Fruit fly (Drosophila melanogaster): ENCODE measurements around the gene CG5194.

Gene CG5194

dm6 chr3L:9041042-9041477 is 31.4 kb upstream of the CG5194 start, which contains the start of gene Doc1:
Doc1 (plus strand) TSS chr3L:9041375.
- no peak for TF ChIP-seq CG17801 (GFP tag; optimal IDR thresholded peaks at IDR 0.05; ENCODE audit: partially characterized antibody)

dm6 chr3L:9039189-9039588 is 29.6 kb upstream of the CG5194 start:
- no peak for TF ChIP-seq CG17801 (GFP tag; optimal IDR thresholded peaks at IDR 0.05; ENCODE audit: partially characterized antibody)

dm6 chr3L:9037608-9038007 is 28.0 kb upstream of the CG5194 start:
- no peak for TF ChIP-seq CG17801 (GFP tag; optimal IDR thresholded peaks at IDR 0.05; ENCODE audit: partially characterized antibody)

dm6 chr3L:9033999-9034626 is 24.5 kb upstream of the CG5194 start:
- no peak for TF ChIP-seq CG17801 (GFP tag; optimal IDR thresholded peaks at IDR 0.05; ENCODE audit: partially characterized antibody)

dm6 chr3L:9033537-9033936 is 23.9 kb upstream of the CG5194 start:
- TF ChIP-seq CG17801 (GFP tag; optimal IDR thresholded peaks at IDR 0.05; ENCODE audit: partially characterized antibody): no peak

- no peak for TF ChIP-seq CG17801 (GFP tag; optimal IDR thresholded peaks at IDR 0.05; ENCODE audit: partially characterized antibody)
Measured at dm6 chr3L:9032871-9033270, 23.2 kb upstream of the CG5194 start.

dm6 chr3L:9029183-9029789 is 19.6 kb upstream of the CG5194 start:
- no peak for TF ChIP-seq CG17801 (GFP tag; optimal IDR thresholded peaks at IDR 0.05; ENCODE audit: partially characterized antibody)

- no peak for TF ChIP-seq CG17801 (GFP tag; optimal IDR thresholded peaks at IDR 0.05; ENCODE audit: partially characterized antibody)
Measured at dm6 chr3L:9028057-9028456, 18.4 kb upstream of the CG5194 start.

- TF ChIP-seq CG17801 (GFP tag; optimal IDR thresholded peaks at IDR 0.05; ENCODE audit: partially characterized antibody): no peak
Measured at dm6 chr3L:9027122-9027696, 17.6 kb upstream of the CG5194 start.

dm6 chr3L:9026568-9026967 is 16.9 kb upstream of the CG5194 start:
- TF ChIP-seq CG17801 (GFP tag; optimal IDR thresholded peaks at IDR 0.05; ENCODE audit: partially characterized antibody): no peak

dm6 chr3L:9025680-9026079 is 16.0 kb upstream of the CG5194 start:
- no peak for TF ChIP-seq CG17801 (GFP tag; optimal IDR thresholded peaks at IDR 0.05; ENCODE audit: partially characterized antibody)

- TF ChIP-seq CG17801 (GFP tag; optimal IDR thresholded peaks at IDR 0.05; ENCODE audit: partially characterized antibody): no peak
Measured at dm6 chr3L:9025178-9025577, 15.5 kb upstream of the CG5194 start.

- TF ChIP-seq CG17801 (GFP tag; optimal IDR thresholded peaks at IDR 0.05; ENCODE audit: partially characterized antibody): no peak
Measured at dm6 chr3L:9024741-9025140, 15.1 kb upstream of the CG5194 start.

dm6 chr3L:9023627-9024026 is 14.0 kb upstream of the CG5194 start:
- TF ChIP-seq CG17801 (GFP tag; optimal IDR thresholded peaks at IDR 0.05; ENCODE audit: partially characterized antibody): no peak

- no peak for TF ChIP-seq CG17801 (GFP tag; optimal IDR thresholded peaks at IDR 0.05; ENCODE audit: partially characterized antibody)
Measured at dm6 chr3L:9020436-9021370, 11.1 kb upstream of the CG5194 start.
